Fruit fly (Drosophila melanogaster): ENCODE data around the gene alien.

The alien gene

dm6 chr2L:8980359-8980758 lies 16.8 kb downstream of the alien start, which contains the start of gene CG18662:
Gene CG18662, plus strand, starts transcription at chr2L:8980659.
- no peak for TF ChIP-seq noc (tag; optimal IDR thresholded peaks at IDR 0.05)

dm6 chr2L:8975328-8975727 lies 21.9 kb downstream of the alien start, which contains the start of gene CG9541:
Gene CG9541, minus strand, starts transcription at chr2L:8975428.
- TF ChIP-seq noc (tag; optimal IDR thresholded peaks at IDR 0.05): no peak

dm6 chr2L:8974506-8974905 lies 22.7 kb downstream of the alien start:
- no peak for TF ChIP-seq noc (tag; optimal IDR thresholded peaks at IDR 0.05)

dm6 chr2L:8972905-8973304 lies 24.3 kb downstream of the alien start:
- no peak for TF ChIP-seq noc (tag; optimal IDR thresholded peaks at IDR 0.05)

- no peak for TF ChIP-seq noc (tag; optimal IDR thresholded peaks at IDR 0.05)
Measured at dm6 chr2L:8967235-8967634, 29.9 kb downstream of the alien start, which contains the start of gene CG18088. Gene CG18088, plus strand, starts transcription at chr2L:8967535.

- no peak for TF ChIP-seq noc (tag; optimal IDR thresholded peaks at IDR 0.05)
Measured at dm6 chr2L:8964657-8965056, 32.5 kb downstream of the alien start, which contains the start of gene CG32984. Gene CG32984, plus strand, starts transcription at chr2L:8964957.

- no peak for TF ChIP-seq noc (tag; optimal IDR thresholded peaks at IDR 0.05)
Measured at dm6 chr2L:8962254-8962653, 34.9 kb downstream of the alien start, which contains the start of the genes CG9525 and CG32985. Gene CG9525, minus strand, starts transcription at chr2L:8962354. Gene CG32985, plus strand, starts transcription at chr2L:8962533.

- peak; percentile 85 for TF ChIP-seq noc (tag; optimal IDR thresholded peaks at IDR 0.05)
Measured at dm6 chr2L:8959001-8959461, 38.1 kb downstream of the alien start, which contains the start of gene CG31886. Gene CG31886, minus strand, starts transcription at chr2L:8959051.

dm6 chr2L:8958046-8958497 lies 39.1 kb downstream of the alien start:
- peak; percentile 76 for TF ChIP-seq noc (tag; optimal IDR thresholded peaks at IDR 0.05)

- TF ChIP-seq noc (tag; optimal IDR thresholded peaks at IDR 0.05): no peak
Measured at dm6 chr2L:8957152-8957551, 40.0 kb downstream of the alien start.

dm6 chr2L:8956336-8956726 lies 40.8 kb downstream of the alien start:
- TF ChIP-seq noc (tag; optimal IDR thresholded peaks at IDR 0.05): peak; percentile 1

- peak; percentile 57 for TF ChIP-seq noc (tag; optimal IDR thresholded peaks at IDR 0.05)
Measured at dm6 chr2L:8955597-8956335, 41.4 kb downstream of the alien start.

dm6 chr2L:8952194-8953037 lies 44.8 kb downstream of the alien start:
- peak; percentile 87 for TF ChIP-seq noc (tag; optimal IDR thresholded peaks at IDR 0.05)

- peak; percentile 99 for TF ChIP-seq noc (tag; optimal IDR thresholded peaks at IDR 0.05)
Measured at dm6 chr2L:8951184-8951934, 45.8 kb downstream of the alien start, which contains the start of gene C1GalTA. Gene C1GalTA, minus strand, starts transcription at chr2L:8951216.
